Worm (Caenorhabditis elegans): ENCODE measurements around the gene clec-38.

Gene clec-38

ce11 chrV:16780554-16780953 is 45.1 kb upstream of the clec-38 start:
- TF ChIP-seq die-1 (tag; optimal IDR thresholded peaks at IDR 0.05) (no peak), somi-1 (GFP tag; optimal IDR thresholded peaks at IDR 0.05) (peak; percentile 15)

- no peak for TF ChIP-seq Y53G8AR.9 (GFP tag; conservative IDR thresholded peaks at IDR 0.05)
- TF ChIP-seq pha-4 (tag; optimal IDR thresholded peaks at IDR 0.05): no peak
- no peak for TF ChIP-seq nhr-80 (tag; optimal IDR thresholded peaks at IDR 0.05)
- TF ChIP-seq F55B11.4 (tag; optimal IDR thresholded peaks at IDR 0.05; ENCODE audit: borderline replicate concordance, insufficient read depth): no peak
- no peak for TF ChIP-seq him-1 (tag; optimal IDR thresholded peaks at IDR 0.05)
- TF ChIP-seq pbrm-1 (GFP tag; IDR thresholded peaks at IDR 0.05): no peak
- no peak for TF ChIP-seq fkh-3 (tag; optimal IDR thresholded peaks at IDR 0.05)
Measured at ce11 chrV:16779971-16780370, 44.6 kb upstream of the clec-38 start.

DNA sequence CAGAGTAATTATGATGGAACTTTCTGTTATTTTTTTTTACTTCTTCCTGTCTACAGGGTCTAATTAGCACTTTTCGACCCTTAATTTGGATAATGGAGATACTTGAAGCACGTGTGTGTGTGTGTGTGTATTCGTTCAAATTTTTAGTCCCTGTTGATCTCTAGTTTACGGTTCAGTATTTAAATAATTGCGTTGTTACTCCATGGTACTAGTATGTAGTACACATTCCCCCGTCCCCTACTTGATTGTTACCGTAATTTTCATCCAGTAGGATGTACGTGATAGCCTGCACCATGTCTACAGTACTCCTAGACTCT is 43.8 kb upstream of the clec-38 start:
- TF ChIP-seq K11D2.4 (GFP tag; IDR thresholded peaks at IDR 0.05): no peak
- TF ChIP-seq Y67H2A.10 (GFP tag; conservative IDR thresholded peaks at IDR 0.05): no peak
- TF ChIP-seq Y53G8AR.9 (GFP tag; conservative IDR thresholded peaks at IDR 0.05): no peak
- TF ChIP-seq B0019.2 (GFP tag; conservative IDR thresholded peaks at IDR 0.05): no peak
- no peak for TF ChIP-seq C06A6.2 (GFP tag; conservative IDR thresholded peaks at IDR 0.05)
- TF ChIP-seq Y79H2A.3 (GFP tag; conservative IDR thresholded peaks at IDR 0.05): no peak

DNA sequence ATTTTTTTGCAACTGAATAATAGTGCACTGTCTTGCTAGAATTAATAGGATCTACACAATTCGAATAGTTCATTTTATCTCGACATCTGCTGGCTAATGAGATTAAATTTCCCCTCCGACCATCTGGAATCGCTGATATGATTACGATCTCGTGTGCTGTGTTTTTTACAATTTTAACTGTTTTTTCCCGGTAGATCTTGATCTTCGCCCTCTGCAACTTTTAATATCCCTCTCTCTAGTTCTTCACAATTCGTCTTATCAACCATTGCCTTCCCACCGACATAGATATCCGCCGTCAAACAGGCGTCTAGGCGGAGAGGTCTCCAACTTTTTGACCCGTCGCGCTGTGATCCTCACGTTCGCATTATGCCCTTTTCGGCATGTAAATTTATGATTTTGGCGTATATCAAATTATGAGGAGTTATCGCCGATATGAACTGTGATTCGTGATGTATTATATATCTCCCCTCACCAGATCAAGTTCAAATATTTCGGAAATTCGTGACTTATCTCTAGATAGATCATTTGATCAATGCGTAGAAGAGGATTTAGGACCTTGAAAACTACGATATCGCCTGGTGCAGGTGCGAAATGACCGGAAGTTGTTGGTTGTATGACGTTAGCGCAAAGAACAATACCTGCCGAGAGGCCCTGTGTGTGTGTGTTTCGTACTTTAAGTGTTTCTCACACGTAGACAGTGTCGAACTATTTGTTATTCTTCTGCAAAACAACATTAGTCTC is 43.3 kb upstream of the clec-38 start:
- TF ChIP-seq ztf-25 (GFP tag; IDR thresholded peaks at IDR 0.05): no peak
- no peak for TF ChIP-seq F23B12.7 (tag; optimal IDR thresholded peaks at IDR 0.05; ENCODE audit: insufficient read depth)
- no peak for TF ChIP-seq ccch-3 (GFP tag; optimal IDR thresholded peaks at IDR 0.05)
- no peak for TF ChIP-seq cebp-1 (GFP tag; IDR thresholded peaks at IDR 0.05)
- no peak for TF ChIP-seq cebp-1 (tag; optimal IDR thresholded peaks at IDR 0.05)
- no peak for TF ChIP-seq K11D2.4 (GFP tag; IDR thresholded peaks at IDR 0.05)
- no peak for TF ChIP-seq ztf-3 (GFP tag; optimal IDR thresholded peaks at IDR 0.05)
- no peak for TF ChIP-seq mcd-1 (GFP tag; IDR thresholded peaks at IDR 0.05)
- no peak for TF ChIP-seq bed-1 (GFP tag; IDR thresholded peaks at IDR 0.05)
- TF ChIP-seq ceh-100 (GFP tag; IDR thresholded peaks at IDR 0.05): no peak
- no peak for TF ChIP-seq lin-40 (tag; optimal IDR thresholded peaks at IDR 0.05)
- TF ChIP-seq mel-28 (tag; optimal IDR thresholded peaks at IDR 0.05; ENCODE audit: borderline replicate concordance): no peak
- no peak for TF ChIP-seq nfya-1 (tag; optimal IDR thresholded peaks at IDR 0.05; ENCODE audit: borderline replicate concordance, insufficient read depth)
- no peak for TF ChIP-seq egrh-3 (GFP tag; IDR thresholded peaks at IDR 0.05)
- TF ChIP-seq attf-3 (GFP tag; conservative IDR thresholded peaks at IDR 0.05): no peak
- TF ChIP-seq Y53G8AR.9 (GFP tag; conservative IDR thresholded peaks at IDR 0.05): no peak
- no peak for TF ChIP-seq zfh-2 (GFP tag; conservative IDR thresholded peaks at IDR 0.05)
- no peak for TF ChIP-seq lin-54 (GFP tag; optimal IDR thresholded peaks at IDR 0.05)
- TF ChIP-seq hmg-1.2 (GFP tag; IDR thresholded peaks at IDR 0.05): no peak
- TF ChIP-seq nfyb-1 (GFP tag; IDR thresholded peaks at IDR 0.05): no peak
- no peak for TF ChIP-seq egl-44 (GFP tag; IDR thresholded peaks at IDR 0.05)
